Worm (Caenorhabditis elegans) whole organism, young adult: Measurements from ENCODE around the gene nspg-3.

ENCODE experiments used
- B0035.1 ChIP-seq: sonication (generic microtip); optimal IDR thresholded peaks from 2 replicates; lab custom pipeline; 2016; ENCODE audit warnings: missing genetic modification characterization, mild to moderate bottlenecking, missing compliant biosample characterization, missing genotype, missing genetic modification reagents
- D2030.7 ChIP-seq: fragments of 200-800 bp; sonication (Bioruptor generic); IDR thresholded peaks from 2 replicates; pipeline ENCODE4 v1.3.6; 2022; ENCODE audit warnings: missing genetic modification reagents, missing genetic modification characterization, missing compliant biosample characterization
- F10E7.11 ChIP-seq: sonication (generic microtip); optimal IDR thresholded peaks from 2 replicates; lab custom pipeline; 2017; ENCODE audit warnings: mild to moderate bottlenecking, missing genetic modification characterization, moderate library complexity, missing compliant biosample characterization
- F39B2.1 ChIP-seq: fragments of 200-800 bp; sonication (Bioruptor generic); IDR thresholded peaks from 2 replicates; pipeline ENCODE4 v1.3.6; 2022; ENCODE audit warnings: missing genetic modification reagents, missing genetic modification characterization, missing compliant biosample characterization
- F55B11.4 ChIP-seq: sonication (generic microtip); optimal IDR thresholded peaks from 2 replicates; lab custom pipeline; 2016; ENCODE audit warnings: missing compliant biosample characterization, missing genetic modification characterization, borderline replicate concordance; ENCODE audit not compliant: insufficient read depth
- K11D2.4 ChIP-seq: fragments of 200-800 bp; sonication (Bioruptor generic); IDR thresholded peaks from 2 replicates; pipeline ENCODE4 v1.3.6; 2022; ENCODE audit warnings: missing genetic modification reagents, missing genetic modification characterization, missing compliant biosample characterization
- Y67H2A.10 ChIP-seq: fragments of 200-800 bp; sonication (Bioruptor generic); conservative IDR thresholded peaks from 2 replicates; pipeline ENCODE4 v1.3.6; 2022; ENCODE audit warnings: missing genetic modification reagents, missing genetic modification characterization, missing compliant biosample characterization
- ZK185.1 ChIP-seq: sonication (generic microtip); optimal IDR thresholded peaks from 2 replicates; lab custom pipeline; 2016; ENCODE audit warnings: mild to moderate bottlenecking, missing genetic modification characterization, missing compliant biosample characterization; ENCODE audit not compliant: poor library complexity, severe bottlenecking
- akir-1 ChIP-seq: fragments of 200-800 bp; sonication (Bioruptor generic); optimal IDR thresholded peaks from 2 replicates; lab custom pipeline; 2018; ENCODE audit warnings: mild to moderate bottlenecking, missing genetic modification characterization, moderate library complexity, missing compliant biosample characterization
- ccch-3 ChIP-seq: fragments of 200-800 bp; sonication (Bioruptor generic); optimal IDR thresholded peaks from 2 replicates; lab custom pipeline; 2018; ENCODE audit warnings: mild to moderate bottlenecking, missing genetic modification characterization, missing compliant biosample characterization
- cebp-1 ChIP-seq, 2 experiments: fragments of 200-800 bp in 1 of 2; sonication (Bioruptor generic) in 1 of 2; sonication (generic microtip) in 1 of 2; IDR thresholded peaks in 1 of 2; optimal IDR thresholded peaks in 1 of 2; 2 replicates each; pipeline versions ENCODE4 v1.3.6 to Lab custom; 2017 to 2022; ENCODE audit warnings: missing compliant biosample characterization in 2 of 2, missing genetic modification characterization in 2 of 2, mild to moderate bottlenecking in 1 of 2, missing genetic modification reagents in 1 of 2, moderate library complexity in 1 of 2
- ceh-27 ChIP-seq: fragments of 200-800 bp; sonication (Bioruptor generic); optimal IDR thresholded peaks from 2 replicates; lab custom pipeline; 2018; ENCODE audit warnings: mild to moderate bottlenecking, missing genetic modification characterization, moderate library complexity, missing compliant biosample characterization
- ceh-79 ChIP-seq: sonication (generic microtip); optimal IDR thresholded peaks from 2 replicates; lab custom pipeline; 2017; ENCODE audit warnings: mild to moderate bottlenecking, missing genetic modification characterization, missing compliant biosample characterization
- ceh-91 ChIP-seq: fragments of 200-800 bp; sonication (Bioruptor generic); IDR thresholded peaks from 2 replicates; pipeline ENCODE4 v1.3.6; 2022; ENCODE audit warnings: missing genetic modification reagents, missing genetic modification characterization, missing compliant biosample characterization
- chd-7 ChIP-seq: sonication (generic microtip); optimal IDR thresholded peaks from 2 replicates; lab custom pipeline; 2016; ENCODE audit warnings: mild to moderate bottlenecking, missing genetic modification characterization, moderate library complexity, missing compliant biosample characterization
- egl-44 ChIP-seq: fragments of 200-800 bp; sonication (Bioruptor generic); IDR thresholded peaks from 2 replicates; pipeline ENCODE4 v1.3.6; 2022; ENCODE audit warnings: missing genetic modification reagents, missing genetic modification characterization, missing compliant biosample characterization
- ets-4 ChIP-seq: fragments of 200-800 bp; sonication (Bioruptor generic); optimal IDR thresholded peaks from 2 replicates; lab custom pipeline; 2018; ENCODE audit warnings: mild to moderate bottlenecking, missing genetic modification characterization, missing compliant biosample characterization
- gei-17 ChIP-seq: fragments of 200-800 bp; sonication (Bioruptor generic); optimal IDR thresholded peaks from 2 replicates; lab custom pipeline; 2018; ENCODE audit warnings: mild to moderate bottlenecking, missing genetic modification characterization, missing compliant biosample characterization
- him-1 ChIP-seq: sonication (generic microtip); optimal IDR thresholded peaks from 2 replicates; lab custom pipeline; 2016; ENCODE audit warnings: missing genotype, missing genetic modification reagents, missing genetic modification characterization, missing compliant biosample characterization
- hlh-12 ChIP-seq: sonication (generic microtip); optimal IDR thresholded peaks from 2 replicates; lab custom pipeline; 2016; ENCODE audit warnings: missing genetic modification characterization, missing compliant biosample characterization
- hrde-1 ChIP-seq: sonication (generic microtip); optimal IDR thresholded peaks from 2 replicates; lab custom pipeline; 2016; ENCODE audit warnings: missing genetic modification characterization, mild to moderate bottlenecking, missing compliant biosample characterization, moderate library complexity, missing genotype, missing genetic modification reagents, borderline replicate concordance
- let-607 ChIP-seq, 2 experiments: fragments of 200-800 bp in 1 of 2; sonication (Bioruptor generic) in 1 of 2; sonication (generic microtip) in 1 of 2; optimal IDR thresholded peaks; 2 replicates each; lab custom pipeline; 2016 to 2018; ENCODE audit warnings: mild to moderate bottlenecking in 2 of 2, missing compliant biosample characterization in 2 of 2, missing genetic modification characterization in 2 of 2, moderate library complexity in 2 of 2, missing genotype in 1 of 2
- lin-40 ChIP-seq: sonication (generic microtip); optimal IDR thresholded peaks from 2 replicates; lab custom pipeline; 2016; ENCODE audit warnings: missing genetic modification characterization, mild to moderate bottlenecking, missing compliant biosample characterization, missing genotype, missing genetic modification reagents
- lin-54 ChIP-seq: fragments of 200-800 bp; sonication (Bioruptor generic); optimal IDR thresholded peaks from 2 replicates; lab custom pipeline; 2018; ENCODE audit warnings: mild to moderate bottlenecking, missing genetic modification characterization, missing compliant biosample characterization
- lir-1 ChIP-seq: fragments of 200-800 bp; sonication (Bioruptor generic); conservative IDR thresholded peaks from 2 replicates; pipeline ENCODE4 v1.3.6; 2022; ENCODE audit warnings: missing genetic modification reagents, missing genetic modification characterization, missing compliant biosample characterization
- madf-3 ChIP-seq: fragments of 200-800 bp; sonication (Bioruptor generic); IDR thresholded peaks from 2 replicates; pipeline ENCODE4 v1.3.6; 2022; ENCODE audit warnings: missing genetic modification reagents, missing genetic modification characterization, missing compliant biosample characterization
- madf-6 ChIP-seq: fragments of 200-800 bp; sonication (Bioruptor generic); IDR thresholded peaks from 2 replicates; pipeline ENCODE4 v1.3.6; 2022; ENCODE audit warnings: missing genetic modification reagents, missing genetic modification characterization, missing compliant biosample characterization
- madf-8 ChIP-seq: fragments of 200-800 bp; sonication (Bioruptor generic); conservative IDR thresholded peaks from 2 replicates; pipeline ENCODE4 v1.3.6; 2022; ENCODE audit warnings: missing genetic modification reagents, missing genetic modification characterization, missing compliant biosample characterization
- mel-28 ChIP-seq: sonication (generic microtip); optimal IDR thresholded peaks from 2 replicates; lab custom pipeline; 2016; ENCODE audit warnings: borderline replicate concordance, mild to moderate bottlenecking, missing genetic modification characterization, missing compliant biosample characterization
- mxl-1 ChIP-seq: sonication (generic microtip); optimal IDR thresholded peaks from 2 replicates; lab custom pipeline; 2016; ENCODE audit warnings: missing genetic modification characterization, missing compliant biosample characterization
- nhr-179 ChIP-seq: sonication (generic microtip); optimal IDR thresholded peaks from 2 replicates; lab custom pipeline; 2016; ENCODE audit warnings: mild to moderate bottlenecking, missing genetic modification characterization, missing compliant biosample characterization
- pbrm-1 ChIP-seq: fragments of 200-800 bp; sonication (Bioruptor generic); IDR thresholded peaks from 2 replicates; pipeline ENCODE4 v1.3.6; 2022; ENCODE audit warnings: missing genetic modification reagents, missing genetic modification characterization, missing compliant biosample characterization
- rcor-1 ChIP-seq: fragments of 200-800 bp; sonication (Bioruptor generic); IDR thresholded peaks from 2 replicates; pipeline ENCODE4 v1.3.6; 2022; ENCODE audit warnings: missing genetic modification reagents, missing genetic modification characterization, missing compliant biosample characterization
- rec-8 ChIP-seq, 2 experiments: sonication (generic microtip); optimal IDR thresholded peaks; 2 replicates each; lab custom pipeline; 2016; ENCODE audit warnings: mild to moderate bottlenecking in 2 of 2, missing genetic modification characterization in 2 of 2, missing genetic modification reagents in 2 of 2, missing genotype in 2 of 2, missing biosample characterization in 1 of 2, missing compliant biosample characterization in 1 of 2, moderate library complexity in 1 of 2
- repo-1 ChIP-seq: sonication (generic microtip); optimal IDR thresholded peaks from 2 replicates; lab custom pipeline; 2017; ENCODE audit warnings: mild to moderate bottlenecking, missing genetic modification characterization, missing compliant biosample characterization
- rpc-1 ChIP-seq, 2 experiments: fragments of 150-350 bp in 1 of 2; sonication (generic microtip) in 1 of 2; optimal IDR thresholded peaks; 2 replicates each; lab custom pipeline; 2014 to 2018; ENCODE audit warnings: missing biosample characterization in 1 of 2, missing genetic modification characterization in 1 of 2, missing genetic modification reagents in 1 of 2, missing genotype in 1 of 2
- somi-1 ChIP-seq: fragments of 200-800 bp; sonication (Bioruptor generic); optimal IDR thresholded peaks from 2 replicates; lab custom pipeline; 2018; ENCODE audit warnings: mild to moderate bottlenecking, missing genetic modification characterization, missing compliant biosample characterization
- sptf-2 ChIP-seq: fragments of 200-800 bp; sonication (Bioruptor generic); optimal IDR thresholded peaks from 2 replicates; lab custom pipeline; 2018; ENCODE audit warnings: mild to moderate bottlenecking, missing genetic modification characterization, missing compliant biosample characterization
- unc-130 ChIP-seq: sonication (generic microtip); optimal IDR thresholded peaks from 2 replicates; lab custom pipeline; 2016; ENCODE audit warnings: missing genetic modification reagents, missing genetic modification characterization, missing compliant biosample characterization
- unc-62 ChIP-seq: fragments of 150-350 bp; optimal IDR thresholded peaks from 2 replicates; lab custom pipeline; 2014; ENCODE audit warnings: missing biosample characterization, missing genetic modification reagents, missing genetic modification characterization
- zim-3 ChIP-seq: sonication (generic microtip); optimal IDR thresholded peaks from 2 replicates; lab custom pipeline; 2017; ENCODE audit warnings: mild to moderate bottlenecking, missing genetic modification characterization, moderate library complexity, missing compliant biosample characterization
- ztf-18 ChIP-seq: sonication (generic microtip); optimal IDR thresholded peaks from 2 replicates; lab custom pipeline; 2016; ENCODE audit warnings: missing genotype, mild to moderate bottlenecking, missing genetic modification characterization, missing compliant biosample characterization
- ztf-22 ChIP-seq: fragments of 200-800 bp; sonication (Bioruptor generic); optimal IDR thresholded peaks from 2 replicates; lab custom pipeline; 2018; ENCODE audit warnings: mild to moderate bottlenecking, missing genetic modification characterization, moderate library complexity, missing compliant biosample characterization
- ztf-28 ChIP-seq: fragments of 200-800 bp; sonication (Bioruptor generic); IDR thresholded peaks from 2 replicates; pipeline ENCODE4 v1.3.6; 2022; ENCODE audit warnings: missing genetic modification reagents, missing genetic modification characterization, missing compliant biosample characterization
- ztf-3 ChIP-seq: fragments of 200-800 bp; sonication (Bioruptor generic); optimal IDR thresholded peaks from 2 replicates; lab custom pipeline; 2018; ENCODE audit warnings: mild to moderate bottlenecking, missing genetic modification characterization, missing compliant biosample characterization

Gene nspg-3

DNA sequence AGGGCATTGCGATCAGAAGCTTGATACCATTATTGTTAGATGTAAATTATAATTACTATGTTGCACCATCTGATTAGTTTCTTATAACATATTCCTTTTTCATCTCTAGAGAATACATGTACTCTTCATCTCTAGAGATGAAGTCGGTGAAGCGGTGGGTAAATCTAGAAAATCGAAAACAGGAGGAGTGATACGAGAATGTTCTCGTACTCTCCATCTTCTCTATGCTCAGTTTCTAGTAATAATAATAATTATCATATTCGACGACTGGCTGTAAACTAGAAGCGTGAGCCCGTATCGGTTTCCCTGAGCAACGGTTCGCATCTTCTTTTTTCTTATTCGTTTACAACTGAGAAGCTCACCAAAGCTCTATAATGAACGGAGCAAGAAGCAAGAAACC lies 16.2 kb downstream of the nspg-3 start:
- TF ChIP-seq ceh-27 (GFP tag; lab: Kevin White, UChicago) (no peak), ztf-22 (GFP tag; lab: Kevin White, UChicago) (no peak), rcor-1 (no peak), madf-6 (GFP tag; lab: Robert Waterston, UW) (no peak), hrde-1 (no peak), ZK185.1 (tag; lab: Kevin White, UChicago) (no peak), sptf-2 (GFP tag; lab: Kevin White, UChicago) (no peak)

DNA sequence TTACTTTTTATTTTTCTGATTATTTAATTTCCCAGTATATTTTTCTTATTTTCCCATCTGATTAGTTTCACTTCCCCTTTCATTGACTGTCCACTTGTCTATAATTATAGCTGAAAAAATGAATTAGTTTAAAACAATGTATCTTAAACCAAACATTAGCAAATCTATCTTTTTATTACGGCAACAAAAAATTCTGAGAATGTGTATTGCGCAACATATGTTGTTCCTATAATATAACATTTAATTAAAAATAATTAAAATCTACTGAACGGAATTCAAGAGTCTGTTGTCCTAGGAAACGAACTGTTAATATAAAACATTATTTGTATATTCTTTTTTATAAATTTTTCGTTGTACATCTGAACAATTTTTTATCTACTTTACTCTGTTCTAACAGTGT lies 18.4 kb downstream of the nspg-3 start:
- no peak for TF ChIP-seq hlh-12 (tag; lab: Kevin White, UChicago)
- TF ChIP-seq madf-8 (GFP tag; lab: Robert Waterston, UW) = no peak
- no peak for TF ChIP-seq F10E7.11 (tag; lab: Kevin White, UChicago)
- no peak for TF ChIP-seq ets-4
- no peak for TF ChIP-seq K11D2.4 (GFP tag; lab: Robert Waterston, UW)
- TF ChIP-seq F39B2.1 (GFP tag; lab: Robert Waterston, UW) = no peak
- TF ChIP-seq ceh-27 (GFP tag; lab: Kevin White, UChicago) = no peak
- TF ChIP-seq somi-1 (GFP tag; lab: Kevin White, UChicago) = no peak
- TF ChIP-seq egl-44 (GFP tag; lab: Robert Waterston, UW) = no peak
- TF ChIP-seq lin-54 (GFP tag; lab: Kevin White, UChicago) = no peak
- no peak for TF ChIP-seq unc-62 (GFP tag; lab: Kevin White, UChicago)
- TF ChIP-seq chd-7 (tag; lab: Kevin White, UChicago) = no peak
- no peak for TF ChIP-seq ztf-18 (tag; lab: Kevin White, UChicago)
- no peak for TF ChIP-seq pbrm-1 (GFP tag; lab: Robert Waterston, UW)
- no peak for TF ChIP-seq lin-40 (tag; lab: Kevin White, UChicago)
- no peak for TF ChIP-seq rpc-1 (optimal IDR thresholded peaks at IDR 0.05; lab: Kevin White, UChicago)
- no peak for TF ChIP-seq rpc-1 (tag; optimal IDR thresholded peaks at IDR 0.05; lab: Kevin White, UChicago)
- TF ChIP-seq ccch-3 (GFP tag; lab: Kevin White, UChicago) = no peak
- no peak for TF ChIP-seq unc-130 (GFP tag; lab: Kevin White, UChicago)

DNA sequence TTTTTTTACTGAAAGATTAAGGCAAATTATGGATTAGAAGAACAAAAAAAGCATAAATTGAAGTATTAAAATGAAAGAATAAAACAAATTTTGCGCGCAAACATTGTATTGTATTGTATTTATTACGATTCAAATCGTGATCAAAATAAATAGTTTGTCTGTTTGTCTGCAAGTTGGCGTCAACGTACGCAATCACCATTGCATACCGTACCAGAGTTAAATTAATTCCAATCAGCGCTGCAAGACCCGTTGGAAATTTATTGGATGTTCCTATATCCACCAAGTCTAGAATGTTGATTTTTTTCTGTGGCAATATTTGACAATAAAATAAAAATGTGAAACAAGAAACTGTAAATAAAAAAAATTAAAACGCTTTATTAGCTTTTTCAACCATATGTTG lies 21.6 kb downstream of the nspg-3 start, which contains the start of gene heri-1:
Gene heri-1 (minus strand): TSS at position 8 of the 400 bp plus-strand sequence.
- no peak for TF ChIP-seq Y67H2A.10 (GFP tag; lab: Robert Waterston, UW)
- peak; percentile 66 for TF ChIP-seq D2030.7 (GFP tag; lab: Robert Waterston, UW)
- TF ChIP-seq gei-17 (GFP tag; lab: Kevin White, UChicago) = no peak
- TF ChIP-seq akir-1 (GFP tag; lab: Kevin White, UChicago) = no peak
- TF ChIP-seq hrde-1 = no peak
- TF ChIP-seq mel-28 (tag; lab: Kevin White, UChicago) = no peak
- TF ChIP-seq cebp-1 (GFP tag; IDR thresholded peaks at IDR 0.05; lab: Robert Waterston, UW) = no peak
- TF ChIP-seq cebp-1 (tag; optimal IDR thresholded peaks at IDR 0.05; lab: Kevin White, UChicago) = no peak
- TF ChIP-seq ceh-91 = peak; percentile 75
- no peak for TF ChIP-seq ztf-28 (GFP tag; lab: Robert Waterston, UW)
- no peak for TF ChIP-seq let-607 (tag; optimal IDR thresholded peaks at IDR 0.05; lab: Kevin White, UChicago)
- TF ChIP-seq madf-3 (GFP tag; lab: Robert Waterston, UW) = no peak
- TF ChIP-seq zim-3 (tag; lab: Kevin White, UChicago) = no peak
- no peak for TF ChIP-seq rec-8 (tag; optimal IDR thresholded peaks at IDR 0.05; lab: Kevin White, UChicago)
- no peak for TF ChIP-seq lir-1
- no peak for TF ChIP-seq B0035.1 (tag; lab: Kevin White, UChicago)
- no peak for TF ChIP-seq somi-1 (GFP tag; lab: Kevin White, UChicago)
- TF ChIP-seq repo-1 (tag; lab: Kevin White, UChicago) = no peak
- TF ChIP-seq ztf-3 (GFP tag; lab: Kevin White, UChicago) = no peak
- no peak for TF ChIP-seq mxl-1
- TF ChIP-seq nhr-179 (tag; lab: Kevin White, UChicago) = no peak
- no peak for TF ChIP-seq ceh-79 (tag; lab: Kevin White, UChicago)
- TF ChIP-seq unc-62 (GFP tag; lab: Kevin White, UChicago) = no peak
- no peak for TF ChIP-seq F55B11.4
- TF ChIP-seq him-1 (tag; lab: Kevin White, UChicago) = no peak
